Worm (Caenorhabditis elegans) whole organism, early embryonic: ENCODE results near the gene bcmo-2.

Experiments
- B0310.2 ChIP-seq: sonication (generic microtip); optimal IDR thresholded peaks from 2 replicates; lab custom pipeline; 2016; ENCODE audit warnings: mild to moderate bottlenecking, missing genetic modification characterization, missing compliant biosample characterization
- F13C5.2 ChIP-seq: sonication (generic microtip); optimal IDR thresholded peaks from 2 replicates; lab custom pipeline; 2017; ENCODE audit warnings: mild to moderate bottlenecking, missing genetic modification characterization, inconsistent platforms, missing compliant biosample characterization
- aly-1 ChIP-seq: sonication (generic microtip); optimal IDR thresholded peaks from 2 replicates; lab custom pipeline; 2016; ENCODE audit warnings: missing genetic modification characterization, missing compliant biosample characterization
- ama-1 ChIP-seq: fragments of 150-350 bp; optimal IDR thresholded peaks from 2 replicates; lab custom pipeline; 2014
- ceh-13 ChIP-seq: fragments of 200-800 bp; sonication (Bioruptor generic); optimal IDR thresholded peaks from 2 replicates; lab custom pipeline; 2018; ENCODE audit warnings: mild to moderate bottlenecking, missing genetic modification characterization, missing compliant biosample characterization
- ceh-36 ChIP-seq: sonication (generic microtip); optimal IDR thresholded peaks from 2 replicates; lab custom pipeline; 2016; ENCODE audit warnings: missing genetic modification characterization, inconsistent platforms, missing compliant biosample characterization
- ets-7 ChIP-seq: sonication (generic microtip); optimal IDR thresholded peaks from 2 replicates; lab custom pipeline; 2016; ENCODE audit warnings: missing genotype, missing genetic modification characterization, missing compliant biosample characterization
- flt-1 ChIP-seq: fragments of 200-800 bp; sonication (Bioruptor generic); IDR thresholded peaks from 2 replicates; pipeline ENCODE4 v1.3.6; 2022; ENCODE audit warnings: missing genetic modification characterization, missing compliant biosample characterization
- hmbx-1 ChIP-seq: sonication (generic microtip); optimal IDR thresholded peaks from 2 replicates; lab custom pipeline; 2016; ENCODE audit warnings: mild to moderate bottlenecking, missing genetic modification characterization, missing compliant biosample characterization
- hmg-4 ChIP-seq: fragments of 200-800 bp; sonication (Bioruptor generic); optimal IDR thresholded peaks from 2 replicates; lab custom pipeline; 2018; ENCODE audit warnings: mild to moderate bottlenecking, missing genetic modification characterization, missing compliant biosample characterization
- hnd-1 ChIP-seq: sonication (generic microtip); optimal IDR thresholded peaks from 2 replicates; lab custom pipeline; 2016; ENCODE audit warnings: missing genetic modification characterization, missing compliant biosample characterization
- pes-1 ChIP-seq: fragments of 200-800 bp; sonication (Bioruptor generic); IDR thresholded peaks from 2 replicates; pipeline ENCODE4 v1.3.6; 2022; ENCODE audit warnings: missing genetic modification reagents, missing genetic modification characterization, missing compliant biosample characterization
- scrt-1 ChIP-seq: fragments of 200-800 bp; sonication (Bioruptor generic); IDR thresholded peaks from 2 replicates; pipeline ENCODE4 v1.3.6; 2022; ENCODE audit warnings: missing genetic modification characterization, missing compliant biosample characterization
- sea-1 ChIP-seq: fragments of 200-800 bp; sonication (Bioruptor generic); conservative IDR thresholded peaks from 2 replicates; pipeline ENCODE4 v1.3.6; 2022; ENCODE audit warnings: missing genetic modification characterization, missing compliant biosample characterization
- tbx-11 ChIP-seq: fragments of 200-800 bp; sonication (Bioruptor generic); IDR thresholded peaks from 2 replicates; pipeline ENCODE4 v1.3.6; 2022; ENCODE audit warnings: missing genetic modification characterization, missing compliant biosample characterization
- tbx-37 ChIP-seq: fragments of 200-800 bp; sonication (Bioruptor generic); conservative IDR thresholded peaks from 2 replicates; pipeline ENCODE4 v1.3.6; 2022; ENCODE audit warnings: missing genetic modification reagents, missing genetic modification characterization, missing compliant biosample characterization
- tra-4 ChIP-seq: sonication (generic microtip); optimal IDR thresholded peaks from 2 replicates; lab custom pipeline; 2017; ENCODE audit warnings: missing genetic modification characterization, missing compliant biosample characterization

bcmo-2 gene

DNA sequence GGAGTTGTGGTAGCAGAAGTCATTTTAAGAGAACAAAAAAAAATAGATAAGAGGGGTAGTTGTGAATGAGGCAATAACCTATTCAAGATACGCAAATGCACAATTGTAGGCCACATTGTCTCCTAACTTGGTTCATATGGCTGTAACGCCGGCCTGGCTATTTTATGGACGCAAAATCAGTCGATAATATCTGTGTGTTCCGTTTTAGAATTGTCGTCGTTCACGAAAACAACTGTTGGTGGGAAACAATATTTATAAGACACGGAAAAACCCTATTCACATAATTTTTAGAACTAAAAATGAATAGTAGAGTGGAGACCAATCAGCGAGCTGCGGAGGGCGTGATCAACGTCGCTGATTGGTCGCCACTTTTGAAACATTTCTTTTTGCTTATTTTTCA, 32.8 kb downstream of the bcmo-2 start, which contains the start of gene sdz-7:
Gene sdz-7, minus strand, starts transcription at position 101 of the 400 bp plus-strand sequence.
- no peak for TF ChIP-seq hmbx-1 (tag; lab: Kevin White, UChicago)

DNA sequence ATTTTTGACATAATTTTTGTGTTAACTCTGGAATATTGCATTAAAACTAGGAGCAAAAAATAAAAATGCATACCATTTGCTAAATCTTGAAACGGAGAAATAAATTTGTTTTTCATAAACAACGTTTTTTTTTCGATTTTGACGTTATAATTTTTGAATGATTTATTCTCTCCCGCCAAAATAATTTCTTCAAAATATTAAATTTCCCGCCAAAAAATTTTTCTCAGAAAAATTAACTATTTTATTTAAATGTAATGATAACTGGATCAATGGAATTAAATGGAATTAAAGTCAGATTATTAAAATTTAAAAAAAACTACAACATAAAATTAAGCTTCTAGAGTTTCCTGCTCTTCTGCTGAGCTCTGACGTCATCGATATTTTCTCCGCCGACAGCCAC, 33.5 kb downstream of the bcmo-2 start, which contains the start of gene nep-3:
Gene nep-3, minus strand, starts transcription at position 101 of the 400 bp plus-strand sequence.
- TF ChIP-seq pes-1 (GFP tag; lab: Robert Waterston, UW) (no peak), tbx-37 (GFP tag; lab: Robert Waterston, UW) (no peak), tra-4 (tag; lab: Kevin White, UChicago) (no peak), aly-1 (tag; lab: Kevin White, UChicago) (no peak), tbx-11 (GFP tag; lab: Robert Waterston, UW) (no peak), hmg-4 (GFP tag; lab: Kevin White, UChicago) (no peak), B0310.2 (tag; lab: Kevin White, UChicago) (no peak), scrt-1 (GFP tag; lab: Robert Waterston, UW) (no peak), ceh-36 (tag; lab: Kevin White, UChicago) (no peak), F13C5.2 (tag; lab: Kevin White, UChicago) (no peak), ceh-13 (GFP tag; lab: Kevin White, UChicago) (no peak), hmbx-1 (tag; lab: Kevin White, UChicago) (no peak)

DNA sequence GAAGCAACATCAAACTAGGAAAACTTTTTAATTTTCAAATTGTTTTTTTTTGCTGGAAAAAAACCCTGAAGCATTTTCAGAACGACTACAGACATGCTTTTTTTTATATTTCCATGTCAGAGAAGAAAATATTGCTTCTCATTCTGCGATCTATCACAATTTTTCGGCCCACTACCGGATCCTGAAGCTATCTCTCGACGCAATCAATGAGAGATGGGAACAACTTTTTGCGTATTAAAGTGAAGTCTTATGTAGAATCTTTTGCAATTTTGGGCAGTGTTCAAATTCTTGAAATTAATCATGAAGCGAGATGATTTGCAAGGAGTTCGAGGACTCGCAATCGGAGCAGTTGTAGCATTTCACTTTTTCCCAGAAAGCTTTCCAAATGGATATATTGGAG, 41.0 kb downstream of the bcmo-2 start, which contains the start of gene oac-10:
Gene oac-10, plus strand, starts transcription at position 301 of the 400 bp plus-strand sequence.
- no peak for TF ChIP-seq hmbx-1 (tag; lab: Kevin White, UChicago)
- TF ChIP-seq tbx-37 (GFP tag; lab: Robert Waterston, UW), result no peak
- TF ChIP-seq scrt-1 (GFP tag; lab: Robert Waterston, UW), result no peak
- no peak for TF ChIP-seq hnd-1 (tag; lab: Kevin White, UChicago)

DNA sequence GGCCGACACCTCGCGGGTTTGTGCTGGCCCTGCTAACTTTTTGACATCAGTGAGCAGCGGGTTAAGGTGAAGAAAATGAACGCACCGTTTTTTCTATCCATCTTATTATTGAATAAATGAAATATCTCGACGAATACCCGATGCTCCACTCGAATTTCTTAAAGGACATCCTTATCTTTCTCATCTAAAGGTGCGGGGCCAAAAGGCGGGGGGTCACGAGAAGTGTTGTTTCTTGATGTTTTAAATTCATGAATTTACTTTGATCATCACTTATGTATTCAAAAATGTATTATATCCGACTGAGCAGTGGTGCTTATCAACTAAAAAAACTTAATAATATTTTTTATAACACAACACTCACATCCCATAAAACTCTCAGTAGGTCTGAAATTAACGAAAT, 46.0 kb downstream of the bcmo-2 start, which contains the start of gene nhr-261:
Gene nhr-261, minus strand, starts transcription at position 101 of the 400 bp plus-strand sequence.
- TF ChIP-seq tbx-11 (GFP tag; lab: Robert Waterston, UW), result no peak
- no peak for TF ChIP-seq hnd-1 (tag; lab: Kevin White, UChicago)
- TF ChIP-seq flt-1 (GFP tag; lab: Robert Waterston, UW), result no peak
- no peak for TF ChIP-seq tbx-37 (GFP tag; lab: Robert Waterston, UW)
- TF ChIP-seq hmg-4 (GFP tag; lab: Kevin White, UChicago), result no peak
- TF ChIP-seq scrt-1 (GFP tag; lab: Robert Waterston, UW), result no peak
- TF ChIP-seq hmbx-1 (tag; lab: Kevin White, UChicago), result no peak
- no peak for TF ChIP-seq ama-1
- TF ChIP-seq B0310.2 (tag; lab: Kevin White, UChicago), result no peak
- TF ChIP-seq ceh-36 (tag; lab: Kevin White, UChicago), result no peak
- TF ChIP-seq ceh-13 (GFP tag; lab: Kevin White, UChicago), result no peak

DNA sequence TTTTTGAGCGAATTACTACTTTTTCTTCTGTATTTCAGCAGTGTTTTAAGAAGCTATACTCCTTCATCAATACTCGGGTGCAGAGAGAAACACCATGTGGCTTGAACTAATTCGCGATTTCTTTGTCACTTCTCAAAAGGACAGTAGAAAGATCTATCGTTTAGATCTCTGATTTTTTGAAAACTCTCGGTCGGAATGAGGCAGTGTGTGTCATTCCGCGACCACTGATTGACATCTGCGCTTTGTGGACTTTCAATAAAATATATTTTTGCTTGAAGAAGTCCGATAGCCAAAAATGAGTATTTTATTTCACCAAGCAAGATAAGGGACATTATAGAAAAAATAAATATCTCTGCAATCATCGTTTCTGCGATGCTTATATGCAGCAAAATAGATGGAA, 48.6 kb downstream of the bcmo-2 start:
- TF ChIP-seq tbx-11 (GFP tag; lab: Robert Waterston, UW) (no peak), hmg-4 (GFP tag; lab: Kevin White, UChicago) (no peak), pes-1 (GFP tag; lab: Robert Waterston, UW) (no peak), aly-1 (tag; lab: Kevin White, UChicago) (no peak), scrt-1 (GFP tag; lab: Robert Waterston, UW) (no peak), ceh-13 (GFP tag; lab: Kevin White, UChicago) (no peak), B0310.2 (tag; lab: Kevin White, UChicago) (no peak), sea-1 (no peak), hmbx-1 (tag; lab: Kevin White, UChicago) (no peak), flt-1 (GFP tag; lab: Robert Waterston, UW) (no peak), F13C5.2 (tag; lab: Kevin White, UChicago) (no peak), ceh-36 (tag; lab: Kevin White, UChicago) (no peak), ama-1 (no peak), ets-7 (tag; lab: Kevin White, UChicago) (no peak), hnd-1 (tag; lab: Kevin White, UChicago) (no peak), tra-4 (tag; lab: Kevin White, UChicago) (no peak), tbx-37 (GFP tag; lab: Robert Waterston, UW) (no peak)

DNA sequence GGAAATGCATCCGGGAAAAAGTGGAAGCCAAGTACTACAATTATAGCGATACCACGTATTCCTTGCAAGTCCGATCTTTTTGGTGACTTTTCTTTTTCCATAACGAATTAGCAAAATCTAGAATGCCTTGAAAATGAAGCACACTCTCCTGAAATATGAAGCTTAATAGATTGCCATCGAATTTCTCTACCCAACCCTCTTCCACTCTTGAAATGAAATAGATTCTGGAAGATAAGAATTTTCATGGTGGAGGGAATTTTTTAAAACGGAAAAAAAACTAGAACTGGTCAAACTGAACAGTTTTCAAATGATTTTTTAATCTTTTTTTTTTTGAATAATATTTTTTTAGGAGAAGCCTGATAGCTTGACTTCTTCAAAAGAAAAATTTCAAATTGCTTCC, 49.8 kb downstream of the bcmo-2 start, which contains the start of gene oac-11:
Gene oac-11, minus strand, starts transcription at position 101 of the 400 bp plus-strand sequence.
- TF ChIP-seq pes-1 (GFP tag; lab: Robert Waterston, UW), result no peak
- no peak for TF ChIP-seq flt-1 (GFP tag; lab: Robert Waterston, UW)
- TF ChIP-seq hnd-1 (tag; lab: Kevin White, UChicago), result no peak
- no peak for TF ChIP-seq tbx-37 (GFP tag; lab: Robert Waterston, UW)
- TF ChIP-seq hmg-4 (GFP tag; lab: Kevin White, UChicago), result no peak
